Worm (Caenorhabditis elegans) whole organism, midembryonic: Measurements from ENCODE around the gene tni-1.

Experiments
- T22C8.4 ChIP-seq: fragments of 200-800 bp; sonication (Bioruptor generic); IDR thresholded peaks from 2 replicates; pipeline ENCODE4 v1.3.6; 2022; ENCODE audit warnings: missing genetic modification characterization, missing compliant biosample characterization
- cog-1 ChIP-seq: sonication (generic microtip); optimal IDR thresholded peaks from 2 replicates; lab custom pipeline; 2016; ENCODE audit warnings: missing genetic modification characterization, missing compliant biosample characterization
- flt-1 ChIP-seq: fragments of 200-800 bp; sonication (Bioruptor generic); IDR thresholded peaks from 2 replicates; pipeline ENCODE4 v1.3.6; 2022; ENCODE audit warnings: missing genetic modification characterization, missing compliant biosample characterization
- klf-2 ChIP-seq: fragments of 200-800 bp; sonication (Bioruptor generic); conservative IDR thresholded peaks from 2 replicates; pipeline ENCODE4 v1.3.6; 2022; ENCODE audit warnings: missing genetic modification reagents, missing genetic modification characterization, missing compliant biosample characterization
- med-1 ChIP-seq: sonication (generic microtip); optimal IDR thresholded peaks from 2 replicates; lab custom pipeline; 2017; ENCODE audit warnings: missing genetic modification characterization, mild to moderate bottlenecking, missing compliant biosample characterization, antibody characterized with exemption, missing genetic modification reagents; ENCODE audit not compliant: insufficient read depth
- ref-1 ChIP-seq: fragments of 200-800 bp; sonication (Bioruptor generic); conservative IDR thresholded peaks from 2 replicates; pipeline ENCODE4 v1.3.6; 2022; ENCODE audit warnings: missing genetic modification reagents, missing genetic modification characterization, missing compliant biosample characterization
- tab-1 ChIP-seq: fragments of 200-800 bp; sonication (Bioruptor generic); IDR thresholded peaks from 2 replicates; pipeline ENCODE4 v1.3.6; 2022; ENCODE audit warnings: missing genetic modification characterization, missing compliant biosample characterization
- ztf-23 ChIP-seq: fragments of 200-800 bp; sonication (Bioruptor generic); IDR thresholded peaks from 2 replicates; pipeline ENCODE4 v1.3.6; 2022; ENCODE audit warnings: missing genetic modification reagents, missing genetic modification characterization, missing compliant biosample characterization
- ztf-29 ChIP-seq: fragments of 200-800 bp; sonication (Bioruptor generic); IDR thresholded peaks from 2 replicates; pipeline ENCODE4 v1.3.6; 2022; ENCODE audit warnings: missing genetic modification reagents, missing genetic modification characterization, missing compliant biosample characterization

The tni-1 gene

ce11 chrX:11355856-11356255, 21.4 kb downstream of the tni-1 start:
- TF ChIP-seq flt-1 (GFP tag; lab: Robert Waterston, UW) (no peak), ref-1 (GFP tag; lab: Robert Waterston, UW) (no peak), ztf-29 (GFP tag; lab: Robert Waterston, UW) (no peak), tab-1 (GFP tag; lab: Robert Waterston, UW) (no peak), klf-2 (GFP tag; lab: Robert Waterston, UW) (no peak), ztf-23 (GFP tag; lab: Robert Waterston, UW) (no peak)

- no peak for TF ChIP-seq T22C8.4
- no peak for TF ChIP-seq flt-1 (GFP tag; lab: Robert Waterston, UW)
- no peak for TF ChIP-seq tab-1 (GFP tag; lab: Robert Waterston, UW)
- TF ChIP-seq klf-2 (GFP tag; lab: Robert Waterston, UW), result no peak
- no peak for TF ChIP-seq ztf-23 (GFP tag; lab: Robert Waterston, UW)
- TF ChIP-seq cog-1 (tag; lab: Kevin White, UChicago), result no peak
- TF ChIP-seq ref-1 (GFP tag; lab: Robert Waterston, UW), result no peak
- no peak for TF ChIP-seq ztf-29 (GFP tag; lab: Robert Waterston, UW)
- TF ChIP-seq med-1 (GFP tag; lab: Kevin White, UChicago), result no peak
These were observed 25.4 kb downstream of the tni-1 start, which contains the start of gene pgp-3 for ce11 chrX:11351856-11352255. TSS of gene pgp-3 (plus strand) at chrX:11352156.

ce11 chrX:11351288-11351687, 26.0 kb downstream of the tni-1 start:
- TF ChIP-seq cog-1 (tag; lab: Kevin White, UChicago) (no peak), ztf-23 (GFP tag; lab: Robert Waterston, UW) (no peak), T22C8.4 (no peak), klf-2 (GFP tag; lab: Robert Waterston, UW) (no peak), ref-1 (GFP tag; lab: Robert Waterston, UW) (no peak), tab-1 (GFP tag; lab: Robert Waterston, UW) (no peak), ztf-29 (GFP tag; lab: Robert Waterston, UW) (no peak), flt-1 (GFP tag; lab: Robert Waterston, UW) (no peak), med-1 (GFP tag; lab: Kevin White, UChicago) (no peak)

ce11 chrX:11346155-11346554, 31.1 kb downstream of the tni-1 start, which contains the start of gene oct-2:
TSS of gene oct-2 (plus strand) at chrX:11346455.
- TF ChIP-seq T22C8.4, result no peak
- TF ChIP-seq ztf-23 (GFP tag; lab: Robert Waterston, UW), result no peak
- TF ChIP-seq tab-1 (GFP tag; lab: Robert Waterston, UW), result no peak
- TF ChIP-seq cog-1 (tag; lab: Kevin White, UChicago), result no peak
- TF ChIP-seq klf-2 (GFP tag; lab: Robert Waterston, UW), result no peak
- TF ChIP-seq flt-1 (GFP tag; lab: Robert Waterston, UW), result no peak
- TF ChIP-seq ztf-29 (GFP tag; lab: Robert Waterston, UW), result no peak
- TF ChIP-seq ref-1 (GFP tag; lab: Robert Waterston, UW), result no peak
- no peak for TF ChIP-seq med-1 (GFP tag; lab: Kevin White, UChicago)

ce11 chrX:11345471-11345870, 31.8 kb downstream of the tni-1 start:
- TF ChIP-seq ref-1 (GFP tag; lab: Robert Waterston, UW) (no peak), flt-1 (GFP tag; lab: Robert Waterston, UW) (no peak), cog-1 (tag; lab: Kevin White, UChicago) (no peak), tab-1 (GFP tag; lab: Robert Waterston, UW) (no peak), klf-2 (GFP tag; lab: Robert Waterston, UW) (no peak), med-1 (GFP tag; lab: Kevin White, UChicago) (no peak)

- TF ChIP-seq ztf-23 (GFP tag; lab: Robert Waterston, UW), result no peak
- no peak for TF ChIP-seq cog-1 (tag; lab: Kevin White, UChicago)
These were observed 32.4 kb downstream of the tni-1 start for ce11 chrX:11344899-11345298.

- no peak for TF ChIP-seq ztf-23 (GFP tag; lab: Robert Waterston, UW)
- TF ChIP-seq tab-1 (GFP tag; lab: Robert Waterston, UW), result no peak
- TF ChIP-seq med-1 (GFP tag; lab: Kevin White, UChicago), result no peak
- no peak for TF ChIP-seq ztf-29 (GFP tag; lab: Robert Waterston, UW)
- TF ChIP-seq T22C8.4, result no peak
- TF ChIP-seq flt-1 (GFP tag; lab: Robert Waterston, UW), result no peak
- TF ChIP-seq klf-2 (GFP tag; lab: Robert Waterston, UW), result no peak
- no peak for TF ChIP-seq cog-1 (tag; lab: Kevin White, UChicago)
- no peak for TF ChIP-seq ref-1 (GFP tag; lab: Robert Waterston, UW)
These were observed 36.8 kb downstream of the tni-1 start for ce11 chrX:11340478-11340877.

ce11 chrX:11339375-11339924, 37.8 kb downstream of the tni-1 start, which contains the start of gene aco-1:
TSS of gene aco-1 (plus strand) at chrX:11339874.
- TF ChIP-seq ref-1 (GFP tag; lab: Robert Waterston, UW) (no peak), T22C8.4 (no peak), ztf-23 (GFP tag; lab: Robert Waterston, UW) (no peak), klf-2 (GFP tag; lab: Robert Waterston, UW) (no peak)

- no peak for TF ChIP-seq flt-1 (GFP tag; lab: Robert Waterston, UW)
- TF ChIP-seq ref-1 (GFP tag; lab: Robert Waterston, UW), result no peak
- TF ChIP-seq T22C8.4, result no peak
- no peak for TF ChIP-seq ztf-29 (GFP tag; lab: Robert Waterston, UW)
These were observed 39.5 kb downstream of the tni-1 start, which contains the start of gene gcy-9 for ce11 chrX:11337783-11338182. TSS of gene gcy-9 (minus strand) at chrX:11337883.

ce11 chrX:11337095-11337494, 40.2 kb downstream of the tni-1 start:
- no peak for TF ChIP-seq cog-1 (tag; lab: Kevin White, UChicago)
- no peak for TF ChIP-seq ztf-23 (GFP tag; lab: Robert Waterston, UW)
- no peak for TF ChIP-seq tab-1 (GFP tag; lab: Robert Waterston, UW)
- no peak for TF ChIP-seq ref-1 (GFP tag; lab: Robert Waterston, UW)
- TF ChIP-seq T22C8.4, result no peak
- no peak for TF ChIP-seq med-1 (GFP tag; lab: Kevin White, UChicago)
- TF ChIP-seq flt-1 (GFP tag; lab: Robert Waterston, UW), result no peak
- TF ChIP-seq klf-2 (GFP tag; lab: Robert Waterston, UW), result no peak
- no peak for TF ChIP-seq ztf-29 (GFP tag; lab: Robert Waterston, UW)
